Worm (Caenorhabditis elegans) whole organism, midembryonic: Measurements from ENCODE around the gene C45B2.3.

Experiments
- T22C8.4 ChIP-seq: fragments of 200-800 bp; sonication (Bioruptor generic); IDR thresholded peaks from 2 replicates; pipeline ENCODE4 v1.3.6; 2022; ENCODE audit warnings: missing genetic modification characterization, missing compliant biosample characterization
- cog-1 ChIP-seq: sonication (generic microtip); optimal IDR thresholded peaks from 2 replicates; lab custom pipeline; 2016; ENCODE audit warnings: missing genetic modification characterization, missing compliant biosample characterization
- flt-1 ChIP-seq: fragments of 200-800 bp; sonication (Bioruptor generic); IDR thresholded peaks from 2 replicates; pipeline ENCODE4 v1.3.6; 2022; ENCODE audit warnings: missing genetic modification characterization, missing compliant biosample characterization
- klf-2 ChIP-seq: fragments of 200-800 bp; sonication (Bioruptor generic); conservative IDR thresholded peaks from 2 replicates; pipeline ENCODE4 v1.3.6; 2022; ENCODE audit warnings: missing genetic modification reagents, missing genetic modification characterization, missing compliant biosample characterization
- med-1 ChIP-seq: sonication (generic microtip); optimal IDR thresholded peaks from 2 replicates; lab custom pipeline; 2017; ENCODE audit warnings: missing genetic modification characterization, mild to moderate bottlenecking, missing compliant biosample characterization, antibody characterized with exemption, missing genetic modification reagents; ENCODE audit not compliant: insufficient read depth
- ref-1 ChIP-seq: fragments of 200-800 bp; sonication (Bioruptor generic); conservative IDR thresholded peaks from 2 replicates; pipeline ENCODE4 v1.3.6; 2022; ENCODE audit warnings: missing genetic modification reagents, missing genetic modification characterization, missing compliant biosample characterization
- tab-1 ChIP-seq: fragments of 200-800 bp; sonication (Bioruptor generic); IDR thresholded peaks from 2 replicates; pipeline ENCODE4 v1.3.6; 2022; ENCODE audit warnings: missing genetic modification characterization, missing compliant biosample characterization
- ztf-23 ChIP-seq: fragments of 200-800 bp; sonication (Bioruptor generic); IDR thresholded peaks from 2 replicates; pipeline ENCODE4 v1.3.6; 2022; ENCODE audit warnings: missing genetic modification reagents, missing genetic modification characterization, missing compliant biosample characterization
- ztf-29 ChIP-seq: fragments of 200-800 bp; sonication (Bioruptor generic); IDR thresholded peaks from 2 replicates; pipeline ENCODE4 v1.3.6; 2022; ENCODE audit warnings: missing genetic modification reagents, missing genetic modification characterization, missing compliant biosample characterization

Gene C45B2.3

ce11 chrX:6103297-6103696 lies 20.5 kb downstream of the C45B2.3 start, which contains the start of gene C15H9.11:
C15H9.11 (minus strand) TSS chrX:6103397.
- no peak for TF ChIP-seq tab-1 (GFP tag; lab: Robert Waterston, UW)
- no peak for TF ChIP-seq ztf-29 (GFP tag; lab: Robert Waterston, UW)
- TF ChIP-seq flt-1 (GFP tag; lab: Robert Waterston, UW): no peak
- no peak for TF ChIP-seq T22C8.4 (GFP tag; lab: Robert Waterston, UW)
- no peak for TF ChIP-seq cog-1 (tag; lab: Kevin White, UChicago)
- TF ChIP-seq ref-1: no peak
- TF ChIP-seq klf-2: no peak
- TF ChIP-seq ztf-23 (GFP tag; lab: Robert Waterston, UW): no peak
- TF ChIP-seq med-1 (GFP tag; lab: Kevin White, UChicago): no peak

- TF ChIP-seq cog-1 (tag; lab: Kevin White, UChicago) (no peak), klf-2 (no peak), med-1 (GFP tag; lab: Kevin White, UChicago) (no peak), tab-1 (GFP tag; lab: Robert Waterston, UW) (no peak), flt-1 (GFP tag; lab: Robert Waterston, UW) (no peak), ref-1 (no peak)
Observed at ce11 chrX:6107962-6108361, 25.2 kb downstream of the C45B2.3 start.

ce11 chrX:6109288-6109770 lies 26.6 kb downstream of the C45B2.3 start, which contains the start of gene kynu-1:
kynu-1 (minus strand) TSS chrX:6109338.
- TF ChIP-seq cog-1 (tag; lab: Kevin White, UChicago) (no peak), flt-1 (GFP tag; lab: Robert Waterston, UW) (no peak)

DNA sequence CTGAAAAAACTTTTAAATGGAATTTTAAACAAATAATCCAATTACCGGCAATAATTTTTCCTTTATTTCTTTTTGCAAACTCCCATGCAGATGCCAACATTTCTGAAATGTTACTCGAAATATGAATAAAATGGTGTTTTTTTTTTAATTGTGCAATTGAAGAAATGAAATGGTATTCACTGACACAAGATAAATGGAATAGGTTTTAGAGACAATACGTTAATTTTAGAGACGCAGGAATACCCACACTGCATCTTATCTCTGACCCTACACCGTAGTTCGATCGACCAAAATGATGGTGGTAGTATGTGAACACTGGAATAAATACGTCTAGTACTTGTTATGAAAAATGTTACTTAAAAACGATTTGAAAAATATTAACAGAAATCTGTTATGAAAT lies 30.1 kb downstream of the C45B2.3 start, which contains the start of gene prx-3:
Gene prx-3 (minus strand): TSS at position 101 of the 400 bp plus-strand sequence.
- TF ChIP-seq klf-2 (no peak), ztf-23 (GFP tag; lab: Robert Waterston, UW) (no peak), ref-1 (no peak), med-1 (GFP tag; lab: Kevin White, UChicago) (no peak), flt-1 (GFP tag; lab: Robert Waterston, UW) (no peak), cog-1 (tag; lab: Kevin White, UChicago) (no peak), tab-1 (GFP tag; lab: Robert Waterston, UW) (no peak), ztf-29 (GFP tag; lab: Robert Waterston, UW) (no peak), T22C8.4 (GFP tag; lab: Robert Waterston, UW) (no peak)

- TF ChIP-seq flt-1 (GFP tag; lab: Robert Waterston, UW) (no peak), ztf-23 (GFP tag; lab: Robert Waterston, UW) (no peak), ztf-29 (GFP tag; lab: Robert Waterston, UW) (no peak), ref-1 (no peak), tab-1 (GFP tag; lab: Robert Waterston, UW) (no peak), T22C8.4 (GFP tag; lab: Robert Waterston, UW) (no peak), klf-2 (no peak)
Observed at ce11 chrX:6115502-6115901, 32.7 kb downstream of the C45B2.3 start, which contains the start of gene C15H9.3. C15H9.3 (plus strand) TSS chrX:6115802.

- TF ChIP-seq flt-1 (GFP tag; lab: Robert Waterston, UW) (no peak), med-1 (GFP tag; lab: Kevin White, UChicago) (no peak), cog-1 (tag; lab: Kevin White, UChicago) (no peak), klf-2 (no peak), ref-1 (no peak), tab-1 (GFP tag; lab: Robert Waterston, UW) (no peak), ztf-29 (GFP tag; lab: Robert Waterston, UW) (no peak), T22C8.4 (GFP tag; lab: Robert Waterston, UW) (no peak), ztf-23 (GFP tag; lab: Robert Waterston, UW) (no peak)
Observed at ce11 chrX:6118086-6118825, 35.5 kb downstream of the C45B2.3 start, which contains the start of gene C15H9.2. C15H9.2 (plus strand) TSS chrX:6118526.

ce11 chrX:6121279-6121678 lies 38.5 kb downstream of the C45B2.3 start:
- no peak for TF ChIP-seq ztf-29 (GFP tag; lab: Robert Waterston, UW)
- no peak for TF ChIP-seq cog-1 (tag; lab: Kevin White, UChicago)
- no peak for TF ChIP-seq T22C8.4 (GFP tag; lab: Robert Waterston, UW)
- no peak for TF ChIP-seq ztf-23 (GFP tag; lab: Robert Waterston, UW)

ce11 chrX:6122026-6122425 lies 39.3 kb downstream of the C45B2.3 start, which contains the start of gene nnt-1:
nnt-1 (plus strand) TSS chrX:6122311.
- TF ChIP-seq ref-1: no peak
- TF ChIP-seq med-1 (GFP tag; lab: Kevin White, UChicago): no peak
- no peak for TF ChIP-seq klf-2
- no peak for TF ChIP-seq cog-1 (tag; lab: Kevin White, UChicago)
- TF ChIP-seq tab-1 (GFP tag; lab: Robert Waterston, UW): no peak
- TF ChIP-seq ztf-29 (GFP tag; lab: Robert Waterston, UW): no peak
- no peak for TF ChIP-seq T22C8.4 (GFP tag; lab: Robert Waterston, UW)
- TF ChIP-seq ztf-23 (GFP tag; lab: Robert Waterston, UW): no peak
- TF ChIP-seq flt-1 (GFP tag; lab: Robert Waterston, UW): no peak

DNA sequence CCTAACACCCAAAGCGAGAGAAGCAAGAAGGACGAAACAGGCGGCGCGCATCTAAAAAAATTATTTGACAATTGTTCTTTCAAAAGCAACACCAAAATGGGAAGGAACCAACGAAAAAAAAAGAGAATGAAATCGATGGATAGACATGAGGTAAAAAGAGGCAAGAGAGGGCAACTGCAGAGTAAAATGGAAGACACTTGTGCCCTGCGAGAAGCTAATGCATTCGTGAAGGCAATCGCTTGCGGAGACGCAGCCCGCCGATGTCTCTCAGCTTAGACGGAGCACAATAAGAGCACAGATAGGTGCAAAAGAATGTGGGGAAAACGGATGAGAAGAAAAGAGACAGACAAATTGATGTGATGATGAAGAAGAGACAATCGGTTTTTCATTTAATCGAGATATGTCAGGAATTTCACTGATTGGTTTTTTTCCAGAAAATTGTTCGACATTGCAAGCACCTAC lies 45.5 kb downstream of the C45B2.3 start, which contains the start of gene C15H9.9:
Gene C15H9.9 (minus strand): TSS at position 51 of the 462 bp plus-strand sequence.
- TF ChIP-seq ztf-23 (GFP tag; lab: Robert Waterston, UW): no peak
- no peak for TF ChIP-seq T22C8.4 (GFP tag; lab: Robert Waterston, UW)
- TF ChIP-seq flt-1 (GFP tag; lab: Robert Waterston, UW): no peak
- no peak for TF ChIP-seq ref-1
- no peak for TF ChIP-seq cog-1 (tag; lab: Kevin White, UChicago)
- TF ChIP-seq klf-2: no peak
- no peak for TF ChIP-seq med-1 (GFP tag; lab: Kevin White, UChicago)
- no peak for TF ChIP-seq ztf-29 (GFP tag; lab: Robert Waterston, UW)
- no peak for TF ChIP-seq tab-1 (GFP tag; lab: Robert Waterston, UW)
